Fruit fly (Drosophila melanogaster): ENCODE results near the gene CG8852.

DNA sequence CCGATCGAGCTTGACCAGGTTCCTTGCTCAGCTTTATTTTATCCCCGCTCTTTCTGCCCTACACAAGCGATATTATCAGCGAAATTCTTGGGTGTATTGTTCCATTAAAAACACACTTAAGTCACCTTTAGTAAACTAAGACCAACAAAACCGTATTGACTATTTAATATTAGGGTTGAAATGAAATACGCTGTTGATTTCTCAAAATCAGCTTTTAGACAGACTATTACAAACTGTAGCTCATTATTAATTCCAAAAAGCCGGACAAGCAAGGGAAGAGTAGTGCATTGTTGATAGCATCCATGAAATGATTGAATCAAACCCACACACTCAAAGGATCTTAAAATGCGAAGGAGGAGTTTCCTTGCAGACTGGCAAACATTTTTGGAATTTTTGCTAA is 33.4 kb downstream of the CG8852 start:
- TF ChIP-seq kah (GFP tag; optimal IDR thresholded peaks at IDR 0.05) (no peak), tna (GFP tag; IDR thresholded peaks at IDR 0.05; ENCODE audit: partially characterized antibody) (no peak), usp (GFP tag; optimal IDR thresholded peaks at IDR 0.05) (no peak), salm (tag; optimal IDR thresholded peaks at IDR 0.05) (no peak), CG11093 (GFP tag; IDR thresholded peaks at IDR 0.05) (no peak), CG11695 (GFP tag; IDR thresholded peaks at IDR 0.05) (no peak), cwo (GFP tag; optimal IDR thresholded peaks at IDR 0.05) (no peak), CG12219 (GFP tag; optimal IDR thresholded peaks at IDR 0.05) (no peak), ssp (GFP tag; IDR thresholded peaks at IDR 0.05) (no peak), CG4820 (GFP tag; optimal IDR thresholded peaks at IDR 0.05) (no peak), CG9932 (GFP tag; IDR thresholded peaks at IDR 0.05) (no peak), CG8478 (optimal IDR thresholded peaks at IDR 0.05) (no peak), CG12155 (GFP tag; optimal IDR thresholded peaks at IDR 0.05) (no peak), ham (GFP tag; IDR thresholded peaks at IDR 0.05) (no peak)

Data from whole organism, embryonic.